Fruit fly (Drosophila melanogaster) whole organism, embryonic: ENCODE measurements around the gene CG8509.

Experiments used
- Antp ChIP-seq: fragments of 200-800 bp; sonication (Bioruptor generic); optimal IDR thresholded peaks from 3 replicates; lab custom pipeline; 2016; ENCODE audit warnings: missing biosample characterization, missing genetic modification characterization
- BEAF-32 ChIP-seq: fragments of 200-800 bp; sonication (Bioruptor generic); optimal IDR thresholded peaks from 3 replicates; lab custom pipeline; 2017; ENCODE audit warnings: missing biosample characterization, missing genetic modification characterization, mild to moderate bottlenecking, moderate library complexity, missing genetic modification reagents
- Blimp-1 ChIP-seq: fragments of 200-800 bp; sonication (Bioruptor generic); optimal IDR thresholded peaks from 3 replicates; lab custom pipeline; 2018; ENCODE audit warnings: missing biosample characterization, missing genetic modification characterization, mild to moderate bottlenecking, moderate library complexity, missing genetic modification reagents
- CG10366 ChIP-seq: fragments of 200-800 bp; sonication (Bioruptor generic); IDR thresholded peaks from 2 replicates; pipeline ENCODE4 v1.3.6; 2022; ENCODE audit warnings: missing biosample characterization, missing genetic modification characterization
- CG10431 ChIP-seq: fragments of 200-800 bp; sonication (Bioruptor generic); optimal IDR thresholded peaks from 3 replicates; lab custom pipeline; 2018; ENCODE audit warnings: missing biosample characterization, mild to moderate bottlenecking, missing genetic modification characterization
- CG10543 ChIP-seq: fragments of 200-800 bp; sonication (Bioruptor generic); optimal IDR thresholded peaks from 3 replicates; lab custom pipeline; 2017; ENCODE audit warnings: missing biosample characterization, mild to moderate bottlenecking, missing genetic modification characterization, moderate library complexity
- CG10654 ChIP-seq: fragments of 200-800 bp; sonication (Bioruptor generic); optimal IDR thresholded peaks from 2 replicates; lab custom pipeline; 2016; ENCODE audit warnings: missing biosample characterization, missing genetic modification characterization
- CG10979 ChIP-seq: fragments of 200-800 bp; sonication (Bioruptor generic); optimal IDR thresholded peaks from 2 replicates; lab custom pipeline; 2018; ENCODE audit warnings: missing biosample characterization, mild to moderate bottlenecking, missing genetic modification characterization, moderate library complexity
- CG14441 ChIP-seq: fragments of 200-800 bp; sonication (Bioruptor generic); IDR thresholded peaks from 2 replicates; pipeline ENCODE4 v1.3.6; 2022; ENCODE audit warnings: missing biosample characterization, missing genetic modification characterization
- CG14860 ChIP-seq: fragments of 200-800 bp; sonication (Bioruptor generic); IDR thresholded peaks from 3 replicates; pipeline ENCODE4 v1.3.6; 2022; ENCODE audit warnings: missing biosample characterization, missing genetic modification characterization; ENCODE audit not compliant: partially characterized antibody
- CG17328 ChIP-seq: fragments of 200-800 bp; sonication (Bioruptor generic); IDR thresholded peaks from 2 replicates; pipeline ENCODE4 v1.3.6; 2022; ENCODE audit warnings: missing biosample characterization, missing genetic modification characterization
- CG2712 ChIP-seq: fragments of 200-800 bp; optimal IDR thresholded peaks from 3 replicates; lab custom pipeline; 2019; ENCODE audit warnings: missing biosample characterization, mild to moderate bottlenecking, missing genetic modification characterization, moderate library complexity
- CG30403 ChIP-seq: fragments of 200-800 bp; sonication (Bioruptor generic); optimal IDR thresholded peaks from 3 replicates; lab custom pipeline; 2016; ENCODE audit warnings: missing biosample characterization, missing genetic modification characterization
- CG31388 ChIP-seq: fragments of 200-800 bp; sonication (Bioruptor generic); optimal IDR thresholded peaks from 2 replicates; lab custom pipeline; 2016; ENCODE audit warnings: missing biosample characterization, missing genetic modification characterization
- CG33557 ChIP-seq: fragments of 200-800 bp; sonication (Bioruptor generic); optimal IDR thresholded peaks from 2 replicates; lab custom pipeline; 2019; ENCODE audit warnings: missing biosample characterization, mild to moderate bottlenecking, missing genetic modification characterization, moderate library complexity
- CG34224 ChIP-seq: fragments of 200-800 bp; sonication (Bioruptor generic); IDR thresholded peaks from 3 replicates; pipeline ENCODE4 v1.3.6; 2022; ENCODE audit warnings: missing biosample characterization, missing genetic modification characterization; ENCODE audit not compliant: partially characterized antibody
- CG4360 ChIP-seq: fragments of 200-800 bp; sonication (Bioruptor generic); IDR thresholded peaks from 2 replicates; pipeline ENCODE4 v1.3.6; 2022; ENCODE audit warnings: missing biosample characterization, missing genetic modification characterization
- CG4424 ChIP-seq: fragments of 200-800 bp; sonication (Bioruptor generic); optimal IDR thresholded peaks from 3 replicates; lab custom pipeline; 2016; ENCODE audit warnings: missing biosample characterization, missing genetic modification characterization
- CG4854 ChIP-seq: fragments of 200-800 bp; sonication (Bioruptor generic); optimal IDR thresholded peaks from 2 replicates; lab custom pipeline; 2016; ENCODE audit warnings: missing biosample characterization, missing genetic modification characterization, inconsistent platforms
- CG5245 ChIP-seq: fragments of 200-800 bp; sonication (Bioruptor generic); optimal IDR thresholded peaks from 3 replicates; lab custom pipeline; 2016; ENCODE audit warnings: missing biosample characterization, missing genetic modification characterization
- CG5953 ChIP-seq: fragments of 200-800 bp; sonication (Bioruptor generic); IDR thresholded peaks from 2 replicates; pipeline ENCODE4 v1.3.6; 2022; ENCODE audit warnings: missing biosample characterization, missing genetic modification characterization
- CG6272 ChIP-seq: fragments of 200-800 bp; sonication (Bioruptor generic); IDR thresholded peaks from 2 replicates; pipeline ENCODE4 v1.3.6; 2022; ENCODE audit warnings: missing biosample characterization, missing genetic modification characterization
- CG6654 ChIP-seq: fragments of 200-800 bp; sonication (Bioruptor generic); optimal IDR thresholded peaks from 2 replicates; lab custom pipeline; 2017; ENCODE audit warnings: missing biosample characterization, mild to moderate bottlenecking, missing genetic modification characterization
- CG7271 ChIP-seq: fragments of 200-800 bp; sonication (Bioruptor generic); optimal IDR thresholded peaks from 2 replicates; lab custom pipeline; 2018; ENCODE audit warnings: missing biosample characterization, mild to moderate bottlenecking, missing genetic modification characterization, moderate library complexity
- CG8765 ChIP-seq: fragments of 200-800 bp; sonication (Bioruptor generic); IDR thresholded peaks from 2 replicates; pipeline ENCODE4 v1.3.6; 2022; ENCODE audit warnings: missing biosample characterization, missing genetic modification characterization
- CG8924 ChIP-seq: fragments of 200-800 bp; optimal IDR thresholded peaks from 3 replicates; lab custom pipeline; 2019; ENCODE audit warnings: missing biosample characterization, mild to moderate bottlenecking, missing genetic modification characterization, moderate library complexity
- CG9876 ChIP-seq: fragments of 200-800 bp; sonication (Bioruptor generic); optimal IDR thresholded peaks from 2 replicates; lab custom pipeline; 2016; ENCODE audit warnings: missing biosample characterization, missing genetic modification characterization
- Dbx ChIP-seq: fragments of 200-800 bp; sonication (Bioruptor generic); IDR thresholded peaks from 3 replicates; pipeline ENCODE4 v1.3.6; 2022; ENCODE audit warnings: missing biosample characterization, missing genetic modification characterization
- Doc2 ChIP-seq: fragments of 200-800 bp; sonication (Bioruptor generic); IDR thresholded peaks from 2 replicates; pipeline ENCODE4 v1.3.6; 2022; ENCODE audit warnings: missing biosample characterization, missing genetic modification characterization
- Doc3 ChIP-seq: fragments of 200-800 bp; sonication (Bioruptor generic); IDR thresholded peaks from 3 replicates; pipeline ENCODE4 v1.3.6; 2022; ENCODE audit warnings: missing biosample characterization, missing genetic modification characterization; ENCODE audit not compliant: partially characterized antibody
- Dp ChIP-seq: fragments of 200-800 bp; sonication (Bioruptor generic); optimal IDR thresholded peaks from 2 replicates; lab custom pipeline; 2018; ENCODE audit warnings: missing biosample characterization, mild to moderate bottlenecking, missing genetic modification characterization, moderate library complexity
- ERR ChIP-seq: fragments of 200-800 bp; sonication (Bioruptor generic); optimal IDR thresholded peaks from 2 replicates; lab custom pipeline; 2016; ENCODE audit warnings: missing biosample characterization, missing genetic modification characterization
- Hr51 ChIP-seq, 2 experiments: fragments of 200-800 bp; sonication (Bioruptor generic); optimal IDR thresholded peaks; 2 replicates in 1 of 2; 3 replicates in 1 of 2; lab custom pipeline; 2016 to 2018; ENCODE audit warnings: missing biosample characterization in 2 of 2, missing genetic modification characterization in 2 of 2, mild to moderate bottlenecking in 1 of 2, moderate library complexity in 1 of 2
- Oli ChIP-seq: fragments of 200-800 bp; sonication (Bioruptor generic); optimal IDR thresholded peaks from 2 replicates; lab custom pipeline; 2018; ENCODE audit warnings: missing biosample characterization, mild to moderate bottlenecking, missing genetic modification characterization, moderate library complexity
- Optix ChIP-seq: fragments of 200-800 bp; sonication (Bioruptor generic); IDR thresholded peaks from 3 replicates; pipeline ENCODE4 v1.3.6; 2022; ENCODE audit warnings: missing biosample characterization, missing genetic modification characterization
- Rfx ChIP-seq: fragments of 200-800 bp; sonication (Bioruptor generic); IDR thresholded peaks from 2 replicates; pipeline ENCODE4 v1.3.6; 2022; ENCODE audit warnings: missing biosample characterization, missing genetic modification characterization
- Sin3A ChIP-seq: fragments of >200 bp; optimal IDR thresholded peaks from 2 replicates; lab custom pipeline; 2018
- ase ChIP-seq: fragments of 200-800 bp; sonication (Bioruptor generic); IDR thresholded peaks from 3 replicates; pipeline ENCODE4 v1.3.6; 2022; ENCODE audit warnings: missing biosample characterization, missing genetic modification characterization
- ci ChIP-seq: fragments of 200-800 bp; sonication (Bioruptor generic); IDR thresholded peaks from 3 replicates; pipeline ENCODE4 v1.3.6; 2022; ENCODE audit warnings: missing biosample characterization, missing genetic modification characterization
- exex ChIP-seq: fragments of 200-800 bp; sonication (Bioruptor generic); optimal IDR thresholded peaks from 4 replicates; lab custom pipeline; 2018; ENCODE audit warnings: missing biosample characterization, mild to moderate bottlenecking, missing genetic modification characterization, moderate library complexity
- eyg ChIP-seq: fragments of 200-800 bp; sonication (Bioruptor generic); optimal IDR thresholded peaks from 3 replicates; lab custom pipeline; 2016; ENCODE audit warnings: missing biosample characterization, missing genetic modification characterization
- gsb-n ChIP-seq: fragments of 200-800 bp; sonication (Bioruptor generic); optimal IDR thresholded peaks from 3 replicates; lab custom pipeline; 2018; ENCODE audit warnings: missing biosample characterization, mild to moderate bottlenecking, missing genetic modification characterization
- jigr1 ChIP-seq: fragments of 200-800 bp; sonication (Bioruptor generic); IDR thresholded peaks from 3 replicates; pipeline ENCODE4 v1.3.6; 2022; ENCODE audit warnings: missing biosample characterization, missing genetic modification characterization
- otp ChIP-seq: fragments of 200-800 bp; sonication (Bioruptor generic); IDR thresholded peaks from 3 replicates; pipeline ENCODE4, ENCODE4 v1.3.6; 2022; ENCODE audit warnings: missing biosample characterization, missing genetic modification characterization
- pnt ChIP-seq: fragments of 200-800 bp; sonication (Bioruptor generic); optimal IDR thresholded peaks from 3 replicates; lab custom pipeline; 2016; ENCODE audit warnings: missing biosample characterization, missing genetic modification characterization
- pros ChIP-seq: fragments of 200-800 bp; sonication (Bioruptor generic); optimal IDR thresholded peaks from 3 replicates; lab custom pipeline; 2019; ENCODE audit warnings: missing biosample characterization, mild to moderate bottlenecking, missing genetic modification characterization, moderate library complexity
- pzg ChIP-seq: fragments of 200-800 bp; sonication (Bioruptor generic); optimal IDR thresholded peaks from 3 replicates; lab custom pipeline; 2018; ENCODE audit warnings: missing biosample characterization, mild to moderate bottlenecking, missing genetic modification characterization, moderate library complexity
- sens-2 ChIP-seq: fragments of 200-800 bp; sonication (Bioruptor generic); IDR thresholded peaks from 2 replicates; pipeline ENCODE4 v1.3.6; 2022; ENCODE audit warnings: missing biosample characterization, missing genetic modification characterization
- sna ChIP-seq: fragments of 200-800 bp; sonication (Bioruptor generic); IDR thresholded peaks from 2 replicates; pipeline ENCODE4 v1.3.6; 2022; ENCODE audit warnings: missing biosample characterization, missing genetic modification characterization; ENCODE audit not compliant: partially characterized antibody
- tap ChIP-seq: fragments of 200-800 bp; optimal IDR thresholded peaks from 3 replicates; lab custom pipeline; 2019; ENCODE audit warnings: missing biosample characterization, mild to moderate bottlenecking, missing genetic modification characterization, moderate library complexity
- tin ChIP-seq: fragments of 200-800 bp; sonication (Bioruptor generic); optimal IDR thresholded peaks from 3 replicates; lab custom pipeline; 2016; ENCODE audit warnings: missing biosample characterization, missing genetic modification characterization

Gene CG8509

DNA sequence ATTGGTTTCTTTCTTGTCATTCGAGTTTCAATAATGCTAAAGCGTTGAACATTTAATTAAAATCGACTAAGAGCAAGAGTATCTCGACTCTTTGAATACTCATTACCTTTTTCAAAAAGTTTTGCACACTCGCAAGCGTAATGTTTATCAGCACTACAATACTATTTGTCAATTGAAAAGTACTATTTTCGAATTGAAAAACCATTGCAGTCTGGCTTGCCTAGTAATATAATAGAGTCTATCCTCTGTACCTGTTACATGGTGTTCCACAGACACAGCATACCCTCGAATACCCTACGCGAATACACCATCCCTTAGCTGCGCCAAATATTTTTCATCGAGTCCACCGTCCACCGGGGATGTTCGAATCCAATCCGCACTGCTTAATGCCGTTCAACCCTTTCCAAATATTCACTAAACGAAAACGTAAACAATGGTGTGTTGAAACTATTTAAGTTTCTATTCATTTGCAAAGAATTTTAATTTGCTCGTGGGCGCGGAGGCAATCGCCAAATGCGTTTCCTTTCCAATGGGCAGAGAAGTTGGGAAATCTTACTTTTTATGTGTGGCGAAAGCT is 9.3 kb downstream of the CG8509 start (continued):
- no peak for TF ChIP-seq CG5245 (GFP tag; lab: Kevin White, UChicago)
- 0 out of 2 replicates have a peak, but pooled peaks have one; percentile 6 for TF ChIP-seq CG14441 (GFP tag; lab: Robert Waterston, UW)
- TF ChIP-seq CG6654 (GFP tag; lab: Kevin White, UChicago): no peak
- no peak for TF ChIP-seq exex
- no peak for TF ChIP-seq CG6272 (GFP tag; lab: Robert Waterston, UW)
- no peak for TF ChIP-seq CG10431 (GFP tag; lab: Kevin White, UChicago)
- no peak for TF ChIP-seq tin
- TF ChIP-seq CG7271 (tag; lab: Kevin White, UChicago): no peak
- no peak for TF ChIP-seq CG4360 (GFP tag; lab: Robert Waterston, UW)
- TF ChIP-seq gsb-n (tag; lab: Kevin White, UChicago): no peak
- no peak for TF ChIP-seq CG4854 (GFP tag; lab: Kevin White, UChicago)
- TF ChIP-seq otp (GFP tag; lab: Robert Waterston, UW): no peak
- TF ChIP-seq CG34224 (GFP tag; lab: Robert Waterston, UW): no peak
- no peak for TF ChIP-seq ERR
- TF ChIP-seq Sin3A (lab: Kevin White, UChicago): no peak
- TF ChIP-seq ci (GFP tag; lab: Robert Waterston, UW): no peak
- no peak for TF ChIP-seq eyg (GFP tag; lab: Kevin White, UChicago)
- no peak for TF ChIP-seq jigr1 (GFP tag; lab: Robert Waterston, UW)
- TF ChIP-seq CG8765 (GFP tag; lab: Robert Waterston, UW): no peak
- TF ChIP-seq Hr51 (GFP tag; optimal IDR thresholded peaks at IDR 0.05; lab: Kevin White, UChicago): no peak
- no peak for TF ChIP-seq Doc3 (GFP tag; lab: Robert Waterston, UW)
- TF ChIP-seq pnt (GFP tag; lab: Kevin White, UChicago): peak; percentile 10
- no peak for TF ChIP-seq CG31388 (GFP tag; lab: Kevin White, UChicago)
- no peak for TF ChIP-seq sens-2
- no peak for TF ChIP-seq CG10543 (GFP tag; lab: Kevin White, UChicago)
- TF ChIP-seq pros: peak; percentile 41
- TF ChIP-seq Doc2 (GFP tag; lab: Robert Waterston, UW): no peak
- TF ChIP-seq CG2712: peak; percentile 57
- TF ChIP-seq CG10654 (GFP tag; lab: Kevin White, UChicago): no peak
- TF ChIP-seq CG10366 (GFP tag; lab: Robert Waterston, UW): 0 out of 2 replicates have a peak, but pooled peaks have one; percentile 16
- no peak for TF ChIP-seq pzg
- TF ChIP-seq Dbx (GFP tag; lab: Robert Waterston, UW): 0 out of 3 replicates have a peak, but pooled peaks have one; percentile 19
- no peak for TF ChIP-seq BEAF-32 (GFP tag; lab: Kevin White, UChicago)
- TF ChIP-seq CG9876 (GFP tag; lab: Kevin White, UChicago): no peak
- TF ChIP-seq ase (GFP tag; lab: Robert Waterston, UW): no peak
- peak; percentile 31 for TF ChIP-seq CG30403
- no peak for TF ChIP-seq Blimp-1 (GFP tag; lab: Kevin White, UChicago)
- no peak for TF ChIP-seq CG33557 (GFP tag; lab: Kevin White, UChicago)
- no peak for TF ChIP-seq Optix (GFP tag; lab: Robert Waterston, UW)
- no peak for TF ChIP-seq Oli (tag; lab: Kevin White, UChicago)
- TF ChIP-seq CG5953: no peak
- TF ChIP-seq CG17328 (GFP tag; lab: Robert Waterston, UW): peak; percentile 40; the same call in 1 of the 2 replicates
- no peak for TF ChIP-seq sna
- TF ChIP-seq CG14860 (GFP tag; lab: Robert Waterston, UW): no peak
- TF ChIP-seq Antp (GFP tag; lab: Kevin White, UChicago): no peak
- TF ChIP-seq CG4424 (GFP tag; lab: Kevin White, UChicago): no peak
- TF ChIP-seq Rfx (GFP tag; lab: Robert Waterston, UW): peak; percentile 40; the same call in 1 of the 2 replicates
- TF ChIP-seq CG10979: peak; percentile 45
- no peak for TF ChIP-seq tap
- no peak for TF ChIP-seq CG8924 (tag; lab: Kevin White, UChicago)
- TF ChIP-seq Dp (GFP tag; lab: Kevin White, UChicago): no peak
